Fruit fly (Drosophila melanogaster): Measurements from ENCODE around the gene CG4098.
A peak's percentile ranks its signal among the peaks of the same experiment; 100 is the strongest.

The CG4098 gene

dm6 chr3L:16566093-16566492 is 43.1 kb downstream of the CG4098 start (continued):
- TF ChIP-seq fd64A (GFP tag; optimal IDR thresholded peaks at IDR 0.05), result no peak
- no peak for TF ChIP-seq CG6765 (GFP tag; optimal IDR thresholded peaks at IDR 0.05)
- TF ChIP-seq CG10462 (GFP tag; optimal IDR thresholded peaks at IDR 0.05), result no peak
- TF ChIP-seq CG1602 (GFP tag; optimal IDR thresholded peaks at IDR 0.05), result no peak
- TF ChIP-seq Asciz (GFP tag; optimal IDR thresholded peaks at IDR 0.05), result no peak
- TF ChIP-seq HLH54F (GFP tag; optimal IDR thresholded peaks at IDR 0.05), result no peak
- TF ChIP-seq CG2875 (GFP tag; optimal IDR thresholded peaks at IDR 0.05), result no peak
- no peak for TF ChIP-seq ato (GFP tag; IDR thresholded peaks at IDR 0.05; ENCODE audit: partially characterized antibody)
- no peak for TF ChIP-seq MBD-R2 (GFP tag; IDR thresholded peaks at IDR 0.05)
- TF ChIP-seq ab (GFP tag; optimal IDR thresholded peaks at IDR 0.05), result no peak
- TF ChIP-seq prd (optimal IDR thresholded peaks at IDR 0.05), result no peak
- TF ChIP-seq prd (GFP tag; IDR thresholded peaks at IDR 0.05), result peak; percentile 50; the same call in 2 of the 3 replicates
- TF ChIP-seq CG9797 (GFP tag; optimal IDR thresholded peaks at IDR 0.05), result no peak
- TF ChIP-seq ewg (GFP tag; optimal IDR thresholded peaks at IDR 0.05), result no peak
- TF ChIP-seq CkIIα-i1 (GFP tag; IDR thresholded peaks at IDR 0.05), result no peak
- TF ChIP-seq her (GFP tag; optimal IDR thresholded peaks at IDR 0.05), result no peak
- no peak for TF ChIP-seq Bteb2 (GFP tag; optimal IDR thresholded peaks at IDR 0.05)
- TF ChIP-seq caup (GFP tag; optimal IDR thresholded peaks at IDR 0.05; ENCODE audit: severe bottlenecking), result no peak
- no peak for TF ChIP-seq Dll (GFP tag; IDR thresholded peaks at IDR 0.05; ENCODE audit: partially characterized antibody)
- TF ChIP-seq kay (GFP tag; optimal IDR thresholded peaks at IDR 0.05), result no peak
- no peak for TF ChIP-seq gsb (GFP tag; IDR thresholded peaks at IDR 0.05)
- no peak for TF ChIP-seq CG3163 (GFP tag; optimal IDR thresholded peaks at IDR 0.05)
- no peak for TF ChIP-seq Mes4 (GFP tag; optimal IDR thresholded peaks at IDR 0.05)
- TF ChIP-seq CG14050 (GFP tag; IDR thresholded peaks at IDR 0.05), result no peak
- no peak for TF ChIP-seq CG4424 (GFP tag; optimal IDR thresholded peaks at IDR 0.05)
- TF ChIP-seq CG7987 (GFP tag; optimal IDR thresholded peaks at IDR 0.05), result no peak
- TF ChIP-seq CG10274 (GFP tag; optimal IDR thresholded peaks at IDR 0.05), result no peak
- TF ChIP-seq Lpt (GFP tag; optimal IDR thresholded peaks at IDR 0.05), result no peak
- no peak for TF ChIP-seq sima (GFP tag; optimal IDR thresholded peaks at IDR 0.05)
- no peak for TF ChIP-seq Mad (GFP tag; optimal IDR thresholded peaks at IDR 0.05)
- TF ChIP-seq CG4404 (GFP tag; IDR thresholded peaks at IDR 0.05), result no peak
- no peak for TF ChIP-seq repo (GFP tag; optimal IDR thresholded peaks at IDR 0.05)
- no peak for TF ChIP-seq br (optimal IDR thresholded peaks at IDR 0.05)
- TF ChIP-seq CG2116 (GFP tag; optimal IDR thresholded peaks at IDR 0.05), result no peak
- peak; percentile 7 for TF ChIP-seq CG14710 (tag; optimal IDR thresholded peaks at IDR 0.05)
- peak; percentile 43 for TF ChIP-seq CG10979 (tag; optimal IDR thresholded peaks at IDR 0.05)
- TF ChIP-seq CG5180 (GFP tag; optimal IDR thresholded peaks at IDR 0.05), result no peak
- no peak for TF ChIP-seq dm (GFP tag; optimal IDR thresholded peaks at IDR 0.05)
- TF ChIP-seq jumu (GFP tag; optimal IDR thresholded peaks at IDR 0.05), result no peak
- no peak for TF ChIP-seq tll (GFP tag; optimal IDR thresholded peaks at IDR 0.05)
- TF ChIP-seq CG17186 (GFP tag; optimal IDR thresholded peaks at IDR 0.05), result no peak
- TF ChIP-seq grau (tag; optimal IDR thresholded peaks at IDR 0.05), result no peak
- TF ChIP-seq Hr3 (GFP tag; optimal IDR thresholded peaks at IDR 0.05), result no peak
- TF ChIP-seq gcm2 (GFP tag; optimal IDR thresholded peaks at IDR 0.05), result no peak
- no peak for TF ChIP-seq CG30020 (tag; optimal IDR thresholded peaks at IDR 0.05)
- no peak for TF ChIP-seq CG4707 (GFP tag; optimal IDR thresholded peaks at IDR 0.05)
- no peak for TF ChIP-seq CG16863 (GFP tag; optimal IDR thresholded peaks at IDR 0.05)
- no peak for TF ChIP-seq Hmr (GFP tag; optimal IDR thresholded peaks at IDR 0.05)
- TF ChIP-seq CG5245 (GFP tag; optimal IDR thresholded peaks at IDR 0.05), result no peak
- TF ChIP-seq lola (GFP tag; optimal IDR thresholded peaks at IDR 0.05), result peak in 1 of 3 experiments; percentile 21
- TF ChIP-seq CG2712 (tag; optimal IDR thresholded peaks at IDR 0.05), result peak; percentile 39
- TF ChIP-seq bigmax (GFP tag; optimal IDR thresholded peaks at IDR 0.05), result no peak
